Worm (Caenorhabditis elegans) whole organism, mixed stage, embryonic: Measurements from ENCODE around the gene C03H12.1.

Experiments used
- M03D4.4 ChIP-seq: sonication (generic microtip); optimal IDR thresholded peaks from 2 replicates; lab custom pipeline; 2017; ENCODE audit warnings: mild to moderate bottlenecking, missing genetic modification characterization, missing compliant biosample characterization
- bed-3 ChIP-seq: fragments of 200-800 bp; sonication (Bioruptor generic); optimal IDR thresholded peaks from 3 replicates; lab custom pipeline; 2018; ENCODE audit warnings: mild to moderate bottlenecking, missing genetic modification characterization, moderate library complexity, missing compliant biosample characterization
- blmp-1 ChIP-seq: fragments of 150-350 bp; optimal IDR thresholded peaks from 2 replicates; lab custom pipeline; 2014; ENCODE audit warnings: missing biosample characterization, missing genetic modification characterization
- ceh-39 ChIP-seq: fragments of 150-350 bp; optimal IDR thresholded peaks from 2 replicates; lab custom pipeline; 2014; ENCODE audit warnings: missing biosample characterization, missing genetic modification characterization
- ceh-43 ChIP-seq: fragments of 200-800 bp; sonication (Bioruptor generic); optimal IDR thresholded peaks from 2 replicates; lab custom pipeline; 2018; ENCODE audit warnings: mild to moderate bottlenecking, missing genetic modification characterization, moderate library complexity, missing compliant biosample characterization
- ceh-83 ChIP-seq: fragments of 200-800 bp; sonication (Bioruptor generic); optimal IDR thresholded peaks from 2 replicates; lab custom pipeline; 2018; ENCODE audit warnings: mild to moderate bottlenecking, missing genetic modification characterization, missing compliant biosample characterization
- ces-1 ChIP-seq: fragments of 150-350 bp; optimal IDR thresholded peaks from 2 replicates; lab custom pipeline; 2014; ENCODE audit warnings: missing biosample characterization, missing genetic modification reagents, missing genetic modification characterization
- cnd-1 ChIP-seq: fragments of 200-800 bp; sonication (Bioruptor generic); optimal IDR thresholded peaks from 2 replicates; lab custom pipeline; 2018; ENCODE audit warnings: mild to moderate bottlenecking, missing genetic modification characterization, missing compliant biosample characterization
- drap-1 ChIP-seq: fragments of 200-800 bp; sonication (Bioruptor generic); optimal IDR thresholded peaks from 3 replicates; lab custom pipeline; 2018; ENCODE audit warnings: mild to moderate bottlenecking, missing genetic modification characterization, missing compliant biosample characterization
- elt-1 ChIP-seq: sonication (generic microtip); optimal IDR thresholded peaks from 2 replicates; lab custom pipeline; 2017; ENCODE audit warnings: missing genetic modification characterization, mild to moderate bottlenecking, missing compliant biosample characterization, antibody characterized with exemption, moderate library complexity, borderline replicate concordance; ENCODE audit not compliant: insufficient read depth
- elt-3 ChIP-seq: fragments of 150-350 bp; optimal IDR thresholded peaks from 2 replicates; lab custom pipeline; 2014; ENCODE audit warnings: missing biosample characterization, missing genetic modification characterization
- flh-1 ChIP-seq: fragments of 200-800 bp; sonication (Bioruptor generic); optimal IDR thresholded peaks from 2 replicates; lab custom pipeline; 2018; ENCODE audit warnings: mild to moderate bottlenecking, missing genetic modification characterization, moderate library complexity, missing compliant biosample characterization
- ham-2 ChIP-seq: fragments of 200-800 bp; sonication (Bioruptor generic); optimal IDR thresholded peaks from 2 replicates; lab custom pipeline; 2018; ENCODE audit warnings: mild to moderate bottlenecking, missing genetic modification characterization, missing compliant biosample characterization
- hlh-1 ChIP-seq: fragments of 150-350 bp; optimal IDR thresholded peaks from 2 replicates; lab custom pipeline; 2014; ENCODE audit warnings: missing biosample characterization, missing genetic modification reagents, missing genetic modification characterization
- lin-13 ChIP-seq: fragments of 150-350 bp; optimal IDR thresholded peaks from 2 replicates; lab custom pipeline; 2014; ENCODE audit warnings: missing biosample characterization, missing genetic modification characterization
- lin-32 ChIP-seq: fragments of 200-800 bp; sonication (Bioruptor generic); optimal IDR thresholded peaks from 2 replicates; lab custom pipeline; 2018; ENCODE audit warnings: mild to moderate bottlenecking, missing genetic modification characterization, missing compliant biosample characterization
- lsy-2 ChIP-seq: fragments of 150-350 bp; optimal IDR thresholded peaks from 2 replicates; lab custom pipeline; 2014; ENCODE audit warnings: missing biosample characterization, missing genetic modification characterization
- mab-5 ChIP-seq: fragments of 150-350 bp; optimal IDR thresholded peaks from 2 replicates; lab custom pipeline; 2014; ENCODE audit warnings: missing biosample characterization, missing genetic modification characterization
- mep-1 ChIP-seq: fragments of 150-350 bp; optimal IDR thresholded peaks from 2 replicates; lab custom pipeline; 2017; ENCODE audit warnings: missing biosample characterization, missing genetic modification reagents, missing genetic modification characterization, inconsistent platforms
- mls-2 ChIP-seq: sonication (generic microtip); optimal IDR thresholded peaks from 2 replicates; lab custom pipeline; 2016; ENCODE audit warnings: mild to moderate bottlenecking, missing genetic modification characterization, moderate library complexity, missing compliant biosample characterization
- nhr-12 ChIP-seq: fragments of 150-350 bp; optimal IDR thresholded peaks from 2 replicates; lab custom pipeline; 2014; ENCODE audit warnings: missing biosample characterization, missing genetic modification characterization
- nhr-237 ChIP-seq: fragments of 150-350 bp; optimal IDR thresholded peaks from 2 replicates; lab custom pipeline; 2014; ENCODE audit warnings: missing biosample characterization, missing genetic modification characterization
- nhr-28 ChIP-seq: fragments of 150-350 bp; optimal IDR thresholded peaks from 2 replicates; lab custom pipeline; 2014; ENCODE audit warnings: missing biosample characterization, missing genetic modification characterization
- pha-4 ChIP-seq: fragments of 150-350 bp; optimal IDR thresholded peaks from 2 replicates; lab custom pipeline; 2018; ENCODE audit warnings: missing biosample characterization, missing genetic modification reagents, missing genetic modification characterization
- sem-2 ChIP-seq: fragments of 200-800 bp; sonication (Bioruptor generic); optimal IDR thresholded peaks from 2 replicates; lab custom pipeline; 2018; ENCODE audit warnings: mild to moderate bottlenecking, missing genetic modification characterization, missing compliant biosample characterization
- snpc-4 ChIP-seq: fragments of 150-350 bp; optimal IDR thresholded peaks from 2 replicates; lab custom pipeline; 2014; ENCODE audit warnings: missing biosample characterization, missing genetic modification characterization
- sptf-1 ChIP-seq: sonication (generic microtip); optimal IDR thresholded peaks from 2 replicates; lab custom pipeline; 2017; ENCODE audit warnings: mild to moderate bottlenecking, missing genetic modification characterization, moderate library complexity, missing compliant biosample characterization
- tbx-8 ChIP-seq: fragments of 200-800 bp; sonication (Bioruptor generic); optimal IDR thresholded peaks from 2 replicates; lab custom pipeline; 2018; ENCODE audit warnings: mild to moderate bottlenecking, missing genetic modification characterization, moderate library complexity, missing compliant biosample characterization
- unc-120 ChIP-seq: sonication (generic microtip); optimal IDR thresholded peaks from 2 replicates; lab custom pipeline; 2017; ENCODE audit warnings: missing genetic modification characterization, missing compliant biosample characterization; ENCODE audit not compliant: poor library complexity, severe bottlenecking
- unc-39 ChIP-seq: fragments of 150-350 bp; optimal IDR thresholded peaks from 2 replicates; lab custom pipeline; 2014; ENCODE audit warnings: missing biosample characterization, missing genetic modification characterization
- unc-62 ChIP-seq: fragments of 150-350 bp; optimal IDR thresholded peaks from 2 replicates; lab custom pipeline; 2014; ENCODE audit warnings: missing biosample characterization, missing genetic modification reagents, missing genetic modification characterization
- zip-8 ChIP-seq: fragments of 150-350 bp; optimal IDR thresholded peaks from 2 replicates; lab custom pipeline; 2014; ENCODE audit warnings: missing biosample characterization, missing genetic modification characterization
- ztf-11 ChIP-seq: fragments of 150-350 bp; optimal IDR thresholded peaks from 2 replicates; lab custom pipeline; 2014; ENCODE audit warnings: missing biosample characterization, missing genetic modification characterization

Gene C03H12.1

ce11 chrX:15650428-15650827 is 38.8 kb upstream of the C03H12.1 start:
- TF ChIP-seq ztf-11 (tag; lab: Kevin White, UChicago) (no peak), cnd-1 (tag; lab: Kevin White, UChicago) (no peak), ceh-83 (GFP tag; lab: Kevin White, UChicago) (no peak), elt-3 (tag; lab: Kevin White, UChicago) (no peak), drap-1 (GFP tag; lab: Kevin White, UChicago) (no peak), M03D4.4 (no peak), pha-4 (tag; lab: Kevin White, UChicago) (no peak), mab-5 (tag; lab: Kevin White, UChicago) (no peak), lin-13 (tag; lab: Kevin White, UChicago) (no peak), mep-1 (tag; lab: Kevin White, UChicago) (no peak), blmp-1 (tag; lab: Kevin White, UChicago) (no peak), zip-8 (tag; lab: Kevin White, UChicago) (no peak), lsy-2 (no peak), lin-32 (GFP tag; lab: Kevin White, UChicago) (no peak), unc-120 (tag; lab: Kevin White, UChicago) (no peak), ces-1 (GFP tag; lab: Kevin White, UChicago) (no peak), tbx-8 (GFP tag; lab: Kevin White, UChicago) (no peak)

- no peak for TF ChIP-seq zip-8 (tag; lab: Kevin White, UChicago)
- TF ChIP-seq ztf-11 (tag; lab: Kevin White, UChicago), result no peak
- no peak for TF ChIP-seq unc-62 (GFP tag; lab: Kevin White, UChicago)
Measured at ce11 chrX:15650919-15651420, 38.3 kb upstream of the C03H12.1 start, which contains the start of gene F59D12.3. Gene F59D12.3 (minus strand): TSS chrX:15650969.

ce11 chrX:15653196-15653595 is 36.1 kb upstream of the C03H12.1 start:
- TF ChIP-seq snpc-4 (no peak), ces-1 (GFP tag; lab: Kevin White, UChicago) (peak; percentile 61), lin-32 (GFP tag; lab: Kevin White, UChicago) (peak; percentile 11), sem-2 (no peak), M03D4.4 (peak; percentile 2), ceh-43 (GFP tag; lab: Kevin White, UChicago) (no peak), unc-62 (GFP tag; lab: Kevin White, UChicago) (no peak), bed-3 (GFP tag; lab: Kevin White, UChicago) (no peak), flh-1 (GFP tag; lab: Kevin White, UChicago) (no peak), pha-4 (tag; lab: Kevin White, UChicago) (no peak), sptf-1 (tag; lab: Kevin White, UChicago) (peak; percentile 12), nhr-12 (tag; lab: Kevin White, UChicago) (no peak), cnd-1 (tag; lab: Kevin White, UChicago) (peak; percentile 27), ham-2 (GFP tag; lab: Kevin White, UChicago) (no peak), ceh-39 (no peak), unc-39 (tag; lab: Kevin White, UChicago) (no peak), hlh-1 (tag; lab: Kevin White, UChicago) (no peak)

- TF ChIP-seq ham-2 (GFP tag; lab: Kevin White, UChicago) (no peak), blmp-1 (tag; lab: Kevin White, UChicago) (no peak), nhr-237 (tag; lab: Kevin White, UChicago) (no peak), ceh-39 (no peak), nhr-28 (no peak), elt-1 (tag; lab: Kevin White, UChicago) (no peak), ceh-83 (GFP tag; lab: Kevin White, UChicago) (no peak), snpc-4 (no peak)
Measured at ce11 chrX:15654969-15655368, 34.3 kb upstream of the C03H12.1 start.

- TF ChIP-seq M03D4.4, result no peak
- no peak for TF ChIP-seq cnd-1 (tag; lab: Kevin White, UChicago)
- no peak for TF ChIP-seq drap-1 (GFP tag; lab: Kevin White, UChicago)
- no peak for TF ChIP-seq pha-4 (tag; lab: Kevin White, UChicago)
- no peak for TF ChIP-seq unc-120 (tag; lab: Kevin White, UChicago)
- TF ChIP-seq ham-2 (GFP tag; lab: Kevin White, UChicago), result no peak
- no peak for TF ChIP-seq nhr-237 (tag; lab: Kevin White, UChicago)
- TF ChIP-seq snpc-4, result no peak
- TF ChIP-seq mep-1 (tag; lab: Kevin White, UChicago), result no peak
- no peak for TF ChIP-seq hlh-1 (tag; lab: Kevin White, UChicago)
- no peak for TF ChIP-seq lsy-2
- no peak for TF ChIP-seq mab-5 (tag; lab: Kevin White, UChicago)
- no peak for TF ChIP-seq mls-2
- TF ChIP-seq ceh-43 (GFP tag; lab: Kevin White, UChicago), result no peak
Measured at ce11 chrX:15655623-15656022, 33.6 kb upstream of the C03H12.1 start.
